Fruit fly (Drosophila melanogaster): ENCODE measurements around the gene CG3592.
A peak's percentile ranks its signal among the peaks of the same experiment; 100 is the strongest.

Gene CG3592

dm6 chrX:2977857-2978473 is 43.0 kb downstream of the CG3592 start (continued):
- no peak for TF ChIP-seq sima (GFP tag; optimal IDR thresholded peaks at IDR 0.05)
- TF ChIP-seq CG9437 (GFP tag; optimal IDR thresholded peaks at IDR 0.05) = no peak
- no peak for TF ChIP-seq gt (GFP tag; IDR thresholded peaks at IDR 0.05)
- no peak for TF ChIP-seq Hmr (GFP tag; optimal IDR thresholded peaks at IDR 0.05)
- TF ChIP-seq trem (tag; optimal IDR thresholded peaks at IDR 0.05) = no peak
- TF ChIP-seq crol (GFP tag; IDR thresholded peaks at IDR 0.05) = no peak
- TF ChIP-seq disco-r (GFP tag; optimal IDR thresholded peaks at IDR 0.05) = no peak
- no peak for TF ChIP-seq exex (tag; optimal IDR thresholded peaks at IDR 0.05)
- TF ChIP-seq MESR4 (GFP tag; optimal IDR thresholded peaks at IDR 0.05) = no peak
- TF ChIP-seq az2 (GFP tag; optimal IDR thresholded peaks at IDR 0.05) = peak; percentile 41
- TF ChIP-seq chif (GFP tag; optimal IDR thresholded peaks at IDR 0.05) = peak; percentile 35 to 47
- TF ChIP-seq ash1 (GFP tag; optimal IDR thresholded peaks at IDR 0.05) = no peak
- no peak for TF ChIP-seq CG12769 (tag; optimal IDR thresholded peaks at IDR 0.05)
- no peak for TF ChIP-seq HLH4C (GFP tag; IDR thresholded peaks at IDR 0.05; ENCODE audit: partially characterized antibody)
- TF ChIP-seq CG43689 (GFP tag; IDR thresholded peaks at IDR 0.05) = no peak
- TF ChIP-seq Deaf1 (tag; optimal IDR thresholded peaks at IDR 0.05) = no peak
- TF ChIP-seq ems (GFP tag; optimal IDR thresholded peaks at IDR 0.05) = no peak
- TF ChIP-seq Bteb2 (GFP tag; optimal IDR thresholded peaks at IDR 0.05) = no peak
- TF ChIP-seq tgo (GFP tag; IDR thresholded peaks at IDR 0.05) = no peak; the same call in 2 of the 3 replicates
- TF ChIP-seq lov (optimal IDR thresholded peaks at IDR 0.05) = no peak
- TF ChIP-seq lov (GFP tag; IDR thresholded peaks at IDR 0.05) = no peak
- peak; percentile 8 for TF ChIP-seq bcd (GFP tag; optimal IDR thresholded peaks at IDR 0.05)
- TF ChIP-seq jing (GFP tag; optimal IDR thresholded peaks at IDR 0.05) = no peak
- no peak for TF ChIP-seq Usf (GFP tag; optimal IDR thresholded peaks at IDR 0.05)
- TF ChIP-seq CG15514 (GFP tag; optimal IDR thresholded peaks at IDR 0.05) = no peak
- no peak for TF ChIP-seq CG11695 (GFP tag; IDR thresholded peaks at IDR 0.05)
- TF ChIP-seq hth (optimal IDR thresholded peaks at IDR 0.05) = no peak
- TF ChIP-seq CG3065 (GFP tag; optimal IDR thresholded peaks at IDR 0.05) = no peak
- TF ChIP-seq gfzf (GFP tag; optimal IDR thresholded peaks at IDR 0.05) = no peak
- TF ChIP-seq CG14965 (GFP tag; optimal IDR thresholded peaks at IDR 0.05; ENCODE audit: borderline replicate concordance) = no peak
- TF ChIP-seq Hr51 (GFP tag; optimal IDR thresholded peaks at IDR 0.05) = peak in 1 of 2 experiments; percentile 21
- peak; percentile 56 for TF ChIP-seq CG4820 (GFP tag; optimal IDR thresholded peaks at IDR 0.05)
- no peak for TF ChIP-seq Dref (GFP tag; IDR thresholded peaks at IDR 0.05)
- no peak for TF ChIP-seq gsb (GFP tag; IDR thresholded peaks at IDR 0.05)
- no peak for TF ChIP-seq CG1792 (GFP tag; optimal IDR thresholded peaks at IDR 0.05)
- TF ChIP-seq CG2678 (tag; optimal IDR thresholded peaks at IDR 0.05) = peak; percentile 26
- no peak for TF ChIP-seq Gsc (GFP tag; IDR thresholded peaks at IDR 0.05)
- TF ChIP-seq Dip3 (GFP tag; optimal IDR thresholded peaks at IDR 0.05) = no peak
- 0 out of 2 replicates have a peak, but pooled peaks have one; percentile 16 for TF ChIP-seq ssp (GFP tag; IDR thresholded peaks at IDR 0.05)
- no peak for TF ChIP-seq gro (GFP tag; optimal IDR thresholded peaks at IDR 0.05)
- no peak for TF ChIP-seq Kr (GFP tag; optimal IDR thresholded peaks at IDR 0.05)
- TF ChIP-seq CG2129 (GFP tag; IDR thresholded peaks at IDR 0.05; ENCODE audit: partially characterized antibody) = no peak
- peak; percentile 38; the same call in 1 of the 2 replicates for TF ChIP-seq E2f2 (GFP tag; IDR thresholded peaks at IDR 0.05)
- peak; percentile 6 for TF ChIP-seq scrt (GFP tag; optimal IDR thresholded peaks at IDR 0.05)
- no peak for TF ChIP-seq bigmax (GFP tag; optimal IDR thresholded peaks at IDR 0.05)
- peak; percentile 18 for TF ChIP-seq CG6813 (GFP tag; optimal IDR thresholded peaks at IDR 0.05)
- 0 out of 2 replicates have a peak, but pooled peaks have one; percentile 14 for TF ChIP-seq sim (GFP tag; IDR thresholded peaks at IDR 0.05)
- peak; percentile 4 for TF ChIP-seq maf-S (GFP tag; optimal IDR thresholded peaks at IDR 0.05)
- no peak for TF ChIP-seq CG17802 (tag; optimal IDR thresholded peaks at IDR 0.05)
- no peak for TF ChIP-seq CG9817 (tag; optimal IDR thresholded peaks at IDR 0.05)
- TF ChIP-seq CG16815 (GFP tag; optimal IDR thresholded peaks at IDR 0.05) = peak; percentile 11
